Fruit fly (Drosophila melanogaster): ENCODE results near the gene crb.
A peak's percentile ranks its signal among the peaks of the same experiment; 100 is the strongest.

Gene crb

DNA sequence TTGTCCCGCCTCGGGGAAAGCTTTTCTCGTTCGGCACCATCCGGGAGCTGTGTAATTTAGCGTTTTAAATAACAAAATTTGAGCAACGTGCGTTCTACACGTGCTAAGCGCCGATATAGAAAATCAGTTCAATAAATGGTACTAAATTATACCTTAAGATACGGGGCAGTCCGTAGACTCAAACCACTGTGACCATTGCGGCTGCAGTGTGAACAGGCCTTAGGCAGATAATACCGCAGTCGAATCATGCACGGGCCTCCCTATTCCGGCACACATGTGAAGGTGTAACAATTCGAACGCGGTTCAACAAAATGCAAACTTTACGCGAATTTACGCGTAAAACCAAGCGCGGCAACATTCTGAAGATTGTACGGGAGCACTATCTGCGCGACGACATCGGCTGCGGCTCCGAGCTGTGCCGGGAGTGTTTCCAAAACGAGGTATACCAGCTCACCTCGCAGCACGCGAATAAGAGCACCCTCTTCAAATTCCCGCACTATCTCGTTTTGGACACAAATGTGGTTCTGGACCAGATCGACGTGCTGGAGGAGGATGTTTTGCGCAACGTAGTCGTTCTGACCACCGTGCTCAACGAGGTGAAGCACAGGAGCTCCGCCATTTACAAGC, 38.4 kb downstream of the crb start, which contains the start of the genes Rrp5 and Dis3 (continued):
- TF ChIP-seq Dll (GFP tag; IDR thresholded peaks at IDR 0.05; ENCODE audit: partially characterized antibody) = 0 out of 4 replicates have a peak, but pooled peaks have one; percentile 17
- TF ChIP-seq cad (GFP tag; optimal IDR thresholded peaks at IDR 0.05) = no peak
- no peak for TF ChIP-seq CG7271 (tag; optimal IDR thresholded peaks at IDR 0.05)
- TF ChIP-seq da (GFP tag; optimal IDR thresholded peaks at IDR 0.05) = no peak
- no peak for TF ChIP-seq Dfd (GFP tag; optimal IDR thresholded peaks at IDR 0.05)
- TF ChIP-seq CG7372 (GFP tag; IDR thresholded peaks at IDR 0.05) = 0 out of 2 replicates have a peak, but pooled peaks have one; percentile 31
- TF ChIP-seq Kr (GFP tag; optimal IDR thresholded peaks at IDR 0.05) = no peak
- no peak for TF ChIP-seq bcd (GFP tag; optimal IDR thresholded peaks at IDR 0.05)
- no peak for TF ChIP-seq CG7839 (tag; optimal IDR thresholded peaks at IDR 0.05)
- TF ChIP-seq CG10321 (GFP tag; IDR thresholded peaks at IDR 0.05) = no peak
- TF ChIP-seq CG10209 (GFP tag; optimal IDR thresholded peaks at IDR 0.05) = no peak
- TF ChIP-seq Dp (GFP tag; optimal IDR thresholded peaks at IDR 0.05) = peak; percentile 64
- TF ChIP-seq otp (GFP tag; IDR thresholded peaks at IDR 0.05) = no peak
- TF ChIP-seq prd (optimal IDR thresholded peaks at IDR 0.05) = no peak
- peak; percentile 49; the same call in 1 of the 3 replicates for TF ChIP-seq prd (GFP tag; IDR thresholded peaks at IDR 0.05)
- no peak for TF ChIP-seq hb (GFP tag; IDR thresholded peaks at IDR 0.05; ENCODE audit: partially characterized antibody)
- TF ChIP-seq CG2199 (GFP tag; IDR thresholded peaks at IDR 0.05) = no peak; the same call in 2 of the 3 replicates
- peak; percentile 60 for TF ChIP-seq CHES-1-like (GFP tag; optimal IDR thresholded peaks at IDR 0.05)
- TF ChIP-seq ato (GFP tag; IDR thresholded peaks at IDR 0.05; ENCODE audit: partially characterized antibody) = peak; percentile 7; the same call in 1 of the 2 replicates
- no peak for TF ChIP-seq CG18764 (GFP tag; optimal IDR thresholded peaks at IDR 0.05)
- no peak for TF ChIP-seq unpg (GFP tag; optimal IDR thresholded peaks at IDR 0.05)
- TF ChIP-seq MTF-1 (GFP tag; optimal IDR thresholded peaks at IDR 0.05; ENCODE audit: borderline replicate concordance) = no peak
- TF ChIP-seq CG2875 (GFP tag; optimal IDR thresholded peaks at IDR 0.05) = no peak
- TF ChIP-seq lab (GFP tag; optimal IDR thresholded peaks at IDR 0.05) = no peak
- TF ChIP-seq Opbp (GFP tag; IDR thresholded peaks at IDR 0.05; ENCODE audit: partially characterized antibody) = peak; percentile 76
- no peak for TF ChIP-seq lola (GFP tag; optimal IDR thresholded peaks at IDR 0.05)
- no peak for TF ChIP-seq Vsx1 (GFP tag; optimal IDR thresholded peaks at IDR 0.05)
- TF ChIP-seq Dref (GFP tag; IDR thresholded peaks at IDR 0.05) = peak; percentile 58
- TF ChIP-seq ara (GFP tag; IDR thresholded peaks at IDR 0.05) = 0 out of 2 replicates have a peak, but pooled peaks have one; percentile 50
- TF ChIP-seq CG6689 (GFP tag; IDR thresholded peaks at IDR 0.05) = no peak
- TF ChIP-seq pfk (GFP tag; optimal IDR thresholded peaks at IDR 0.05) = peak; percentile 6
- TF ChIP-seq HmgZ (tag; optimal IDR thresholded peaks at IDR 0.05) = peak; percentile 84
- no peak for TF ChIP-seq aop (GFP tag; IDR thresholded peaks at IDR 0.05)
- TF ChIP-seq Jarid2 (GFP tag; optimal IDR thresholded peaks at IDR 0.05) = no peak
- TF ChIP-seq Oli (tag; optimal IDR thresholded peaks at IDR 0.05) = no peak
- no peak for TF ChIP-seq stc (GFP tag; IDR thresholded peaks at IDR 0.05)
- TF ChIP-seq CG5245 (GFP tag; optimal IDR thresholded peaks at IDR 0.05) = no peak
- no peak for TF ChIP-seq D (optimal IDR thresholded peaks at IDR 0.05)
- TF ChIP-seq D (GFP tag; optimal IDR thresholded peaks at IDR 0.05) = no peak
- no peak for TF ChIP-seq hth (optimal IDR thresholded peaks at IDR 0.05)
- no peak for TF ChIP-seq Atf-2 (GFP tag; optimal IDR thresholded peaks at IDR 0.05)
- TF ChIP-seq Hr3 (GFP tag; optimal IDR thresholded peaks at IDR 0.05) = peak; percentile 15
- TF ChIP-seq chif (GFP tag; optimal IDR thresholded peaks at IDR 0.05) = peak in 1 of 2 experiments; percentile 24
- TF ChIP-seq sens-2 (GFP tag; IDR thresholded peaks at IDR 0.05) = peak; percentile 52
- no peak for TF ChIP-seq usp (GFP tag; optimal IDR thresholded peaks at IDR 0.05)
- peak; percentile 29 for TF ChIP-seq CG15696 (tag; optimal IDR thresholded peaks at IDR 0.05)
- TF ChIP-seq Fer2 (tag; optimal IDR thresholded peaks at IDR 0.05) = no peak
- TF ChIP-seq Dip3 (GFP tag; optimal IDR thresholded peaks at IDR 0.05) = peak; percentile 45
- TF ChIP-seq Camta (GFP tag; optimal IDR thresholded peaks at IDR 0.05) = no peak
- TF ChIP-seq E2f2 (GFP tag; IDR thresholded peaks at IDR 0.05) = peak; percentile 67

Measured in whole organism, embryonic.